Worm (Caenorhabditis elegans): ENCODE results near the gene etr-1.

DNA sequence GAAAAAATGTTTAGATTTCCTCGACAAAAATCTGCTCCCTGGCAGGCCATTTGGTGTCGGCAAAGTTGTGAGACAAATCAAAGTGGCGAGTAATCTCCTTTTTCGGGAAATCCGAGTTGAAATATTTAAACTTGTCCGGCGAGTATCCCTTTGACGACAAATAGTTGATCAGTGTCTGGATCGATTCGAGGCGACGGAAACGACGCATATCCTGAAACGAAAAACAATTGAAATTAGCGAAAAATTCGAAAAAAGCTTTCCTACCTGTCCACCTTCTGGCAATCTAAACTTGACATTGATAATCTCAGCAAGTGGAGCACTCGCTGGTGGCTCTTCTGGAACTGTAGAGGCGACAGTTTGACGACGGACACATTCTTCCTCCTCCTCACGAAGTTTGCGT lies 55.1 kb downstream of the etr-1 start:
- TF ChIP-seq lsy-2 (tag; optimal IDR thresholded peaks at IDR 0.05), result no peak
- TF ChIP-seq lin-35 (GFP tag; optimal IDR thresholded peaks at IDR 0.05), result no peak
- TF ChIP-seq Y116A8C.19 (tag; optimal IDR thresholded peaks at IDR 0.05; ENCODE audit: borderline replicate concordance), result no peak
- no peak for TF ChIP-seq lin-14 (GFP tag; optimal IDR thresholded peaks at IDR 0.05)
- TF ChIP-seq fkh-10 (GFP tag; optimal IDR thresholded peaks at IDR 0.05), result no peak
- no peak for TF ChIP-seq aly-2 (tag; optimal IDR thresholded peaks at IDR 0.05)
- no peak for TF ChIP-seq nhr-20 (tag; optimal IDR thresholded peaks at IDR 0.05)
- TF ChIP-seq elt-3 (tag; optimal IDR thresholded peaks at IDR 0.05), result no peak
- TF ChIP-seq nhr-237 (tag; optimal IDR thresholded peaks at IDR 0.05), result no peak
- no peak for TF ChIP-seq nhr-90 (tag; optimal IDR thresholded peaks at IDR 0.05; ENCODE audit: poor library complexity)
- TF ChIP-seq unc-62 (GFP tag; optimal IDR thresholded peaks at IDR 0.05), result no peak
